Worm (Caenorhabditis elegans) whole organism, young adult: ENCODE data around the gene dpff-1.

Experiments used
- B0336.3 ChIP-seq: fragments of 200-800 bp; sonication (Bioruptor generic); IDR thresholded peaks from 2 replicates; pipeline ENCODE4 v1.3.6; 2022; ENCODE audit warnings: missing genetic modification characterization, missing compliant biosample characterization
- lin-54 ChIP-seq: fragments of 200-800 bp; sonication (Bioruptor generic); optimal IDR thresholded peaks from 2 replicates; lab custom pipeline; 2018; ENCODE audit warnings: mild to moderate bottlenecking, missing genetic modification characterization, missing compliant biosample characterization
- zfh-2 ChIP-seq: fragments of 200-800 bp; sonication (Bioruptor generic); conservative IDR thresholded peaks from 2 replicates; pipeline ENCODE4 v1.3.6; 2022; ENCODE audit warnings: missing genetic modification reagents, missing genetic modification characterization, missing compliant biosample characterization

- TF ChIP-seq B0336.3 (GFP tag; lab: Robert Waterston, UW) (no peak), lin-54 (GFP tag; lab: Kevin White, UChicago) (no peak), zfh-2 (no peak)
Observed at ce11 chrIII:5878215-5878614, 27.9 kb downstream of the dpff-1 start, which contains the start of the genes mig-21 and F01F1.2.
